Worm (Caenorhabditis elegans) whole organism, early embryonic: ENCODE measurements around the gene F49E10.4.

Experiments
- B0310.2 ChIP-seq: sonication (generic microtip); optimal IDR thresholded peaks from 2 replicates; lab custom pipeline; 2016; ENCODE audit warnings: mild to moderate bottlenecking, missing genetic modification characterization, missing compliant biosample characterization
- ets-7 ChIP-seq: sonication (generic microtip); optimal IDR thresholded peaks from 2 replicates; lab custom pipeline; 2016; ENCODE audit warnings: missing genotype, missing genetic modification characterization, missing compliant biosample characterization

ce11 chrX:5839643-5840042 is 36.0 kb upstream of the F49E10.4 start, which contains the start of gene dct-11:
- no peak for TF ChIP-seq B0310.2
- TF ChIP-seq ets-7 (tag; lab: Kevin White, UChicago): no peak
